Worm (Caenorhabditis elegans) whole organism, late embryonic: Measurements from ENCODE around the gene dhhc-14.

Source experiments
- F13H6.1 ChIP-seq: sonication (generic microtip); optimal IDR thresholded peaks from 2 replicates; lab custom pipeline; 2016; ENCODE audit warnings: missing genetic modification characterization, missing compliant biosample characterization
- K02D7.2 ChIP-seq: sonication (generic microtip); optimal IDR thresholded peaks from 2 replicates; lab custom pipeline; 2017; ENCODE audit warnings: mild to moderate bottlenecking, missing genetic modification characterization, missing compliant biosample characterization
- T23F11.4 ChIP-seq: fragments of 200-800 bp; sonication (Bioruptor generic); optimal IDR thresholded peaks from 2 replicates; lab custom pipeline; 2018; ENCODE audit warnings: mild to moderate bottlenecking, missing genetic modification characterization, missing compliant biosample characterization
- Y22D7AL.16 ChIP-seq: sonication (generic microtip); optimal IDR thresholded peaks from 2 replicates; lab custom pipeline; 2016; ENCODE audit warnings: missing genetic modification characterization, missing compliant biosample characterization
- ama-1 ChIP-seq: fragments of 150-350 bp; optimal IDR thresholded peaks from 2 replicates; lab custom pipeline; 2014
- ceh-14 ChIP-seq: sonication (generic microtip); optimal IDR thresholded peaks from 2 replicates; lab custom pipeline; 2016; ENCODE audit warnings: missing genotype, missing genetic modification characterization, missing compliant biosample characterization
- ceh-18 ChIP-seq: sonication (generic microtip); optimal IDR thresholded peaks from 2 replicates; lab custom pipeline; 2016; ENCODE audit warnings: missing genetic modification characterization, missing compliant biosample characterization
- ceh-19 ChIP-seq: fragments of 200-800 bp; sonication (Bioruptor generic); optimal IDR thresholded peaks from 2 replicates; lab custom pipeline; 2018; ENCODE audit warnings: mild to moderate bottlenecking, missing genetic modification characterization, missing compliant biosample characterization
- ceh-30 ChIP-seq: fragments of 150-350 bp; optimal IDR thresholded peaks from 2 replicates; lab custom pipeline; 2014; ENCODE audit warnings: missing biosample characterization, missing genetic modification characterization
- ceh-31 ChIP-seq: sonication (generic microtip); optimal IDR thresholded peaks from 2 replicates; lab custom pipeline; 2016; ENCODE audit warnings: missing genetic modification characterization, missing compliant biosample characterization
- ceh-34 ChIP-seq: sonication (generic microtip); optimal IDR thresholded peaks from 2 replicates; lab custom pipeline; 2016; ENCODE audit warnings: mild to moderate bottlenecking, missing genetic modification characterization, missing compliant biosample characterization
- ceh-45 ChIP-seq: fragments of 200-800 bp; sonication (Bioruptor generic); IDR thresholded peaks from 2 replicates; pipeline ENCODE4 v1.3.6; 2022; ENCODE audit warnings: missing genetic modification reagents, missing genetic modification characterization, missing compliant biosample characterization
- ceh-48 ChIP-seq: sonication (generic microtip); optimal IDR thresholded peaks from 2 replicates; lab custom pipeline; 2016; ENCODE audit warnings: missing genetic modification characterization, inconsistent platforms, missing compliant biosample characterization
- che-1 ChIP-seq: sonication (generic microtip); optimal IDR thresholded peaks from 2 replicates; lab custom pipeline; 2016; ENCODE audit warnings: mild to moderate bottlenecking, missing genetic modification characterization, missing compliant biosample characterization
- dmd-4 ChIP-seq: sonication (generic microtip); optimal IDR thresholded peaks from 2 replicates; lab custom pipeline; 2016; ENCODE audit warnings: borderline replicate concordance, missing genetic modification characterization, missing compliant biosample characterization
- elt-2 ChIP-seq: sonication (generic microtip); optimal IDR thresholded peaks from 2 replicates; lab custom pipeline; 2016; ENCODE audit warnings: missing genetic modification reagents, missing genetic modification characterization, missing compliant biosample characterization
- eyg-1 ChIP-seq: sonication (generic microtip); optimal IDR thresholded peaks from 2 replicates; lab custom pipeline; 2016; ENCODE audit warnings: missing genotype, missing genetic modification characterization, missing compliant biosample characterization
- fkh-10 ChIP-seq: fragments of 150-350 bp; optimal IDR thresholded peaks from 2 replicates; lab custom pipeline; 2014; ENCODE audit warnings: missing biosample characterization, missing genetic modification reagents, missing genetic modification characterization
- fkh-6 ChIP-seq: sonication (generic microtip); optimal IDR thresholded peaks from 2 replicates; lab custom pipeline; 2016; ENCODE audit warnings: missing genetic modification characterization, missing compliant biosample characterization
- gmeb-2 ChIP-seq: sonication (generic microtip); optimal IDR thresholded peaks from 2 replicates; lab custom pipeline; 2016; ENCODE audit warnings: missing genetic modification characterization, inconsistent platforms, missing compliant biosample characterization
- hlh-15 ChIP-seq: sonication (generic microtip); optimal IDR thresholded peaks from 2 replicates; lab custom pipeline; 2016; ENCODE audit warnings: missing genetic modification characterization, missing compliant biosample characterization
- hlh-30 ChIP-seq: sonication (generic microtip); optimal IDR thresholded peaks from 2 replicates; lab custom pipeline; 2017; ENCODE audit warnings: antibody characterized with exemption, missing genetic modification characterization, missing compliant biosample characterization; ENCODE audit not compliant: insufficient read depth
- hlh-8 ChIP-seq: sonication (generic microtip); optimal IDR thresholded peaks from 2 replicates; lab custom pipeline; 2016; ENCODE audit warnings: missing genotype, missing genetic modification characterization, missing compliant biosample characterization
- lim-6 ChIP-seq: sonication (generic microtip); optimal IDR thresholded peaks from 2 replicates; lab custom pipeline; 2016; ENCODE audit warnings: missing genetic modification characterization, missing compliant biosample characterization
- lin-11 ChIP-seq: fragments of 200-800 bp; sonication (Bioruptor generic); optimal IDR thresholded peaks from 2 replicates; lab custom pipeline; 2018; ENCODE audit warnings: mild to moderate bottlenecking, missing genetic modification characterization, missing compliant biosample characterization
- madf-2 ChIP-seq: sonication (generic microtip); optimal IDR thresholded peaks from 2 replicates; lab custom pipeline; 2017; ENCODE audit warnings: missing genetic modification characterization, missing compliant biosample characterization
- nfya-1 ChIP-seq: sonication (generic microtip); optimal IDR thresholded peaks from 2 replicates; lab custom pipeline; 2017; ENCODE audit warnings: missing genetic modification characterization, mild to moderate bottlenecking, missing compliant biosample characterization, antibody characterized with exemption, moderate library complexity
- nhr-232 ChIP-seq: sonication (generic microtip); optimal IDR thresholded peaks from 2 replicates; lab custom pipeline; 2016; ENCODE audit warnings: missing genetic modification characterization, missing compliant biosample characterization
- pag-3 ChIP-seq: sonication (generic microtip); optimal IDR thresholded peaks from 2 replicates; lab custom pipeline; 2016; ENCODE audit warnings: missing compliant biosample characterization, missing genetic modification characterization, borderline replicate concordance
- pat-9 ChIP-seq: fragments of 200-800 bp; sonication (Bioruptor generic); optimal IDR thresholded peaks from 2 replicates; lab custom pipeline; 2018; ENCODE audit warnings: mild to moderate bottlenecking, missing genetic modification characterization, moderate library complexity, missing compliant biosample characterization
- pha-2 ChIP-seq: sonication (generic microtip); optimal IDR thresholded peaks from 2 replicates; lab custom pipeline; 2017; ENCODE audit warnings: mild to moderate bottlenecking, missing genetic modification characterization, missing compliant biosample characterization
- pha-4 ChIP-seq: fragments of 150-350 bp; optimal IDR thresholded peaks from 2 replicates; lab custom pipeline; 2018; ENCODE audit warnings: missing biosample characterization, missing genetic modification reagents, missing genetic modification characterization
- pqm-1 ChIP-seq: sonication (generic microtip); optimal IDR thresholded peaks from 2 replicates; lab custom pipeline; 2016; ENCODE audit warnings: missing genetic modification characterization, missing compliant biosample characterization
- ref-2 ChIP-seq: sonication (generic microtip); optimal IDR thresholded peaks from 2 replicates; lab custom pipeline; 2016; ENCODE audit warnings: missing genetic modification characterization, missing compliant biosample characterization
- rnt-1 ChIP-seq: sonication (generic microtip); optimal IDR thresholded peaks from 2 replicates; lab custom pipeline; 2016; ENCODE audit warnings: missing genetic modification characterization, missing compliant biosample characterization
- sdc-2 ChIP-seq: sonication (generic microtip); optimal IDR thresholded peaks from 2 replicates; lab custom pipeline; 2016; ENCODE audit warnings: missing genotype, missing genetic modification characterization, missing compliant biosample characterization
- sox-2 ChIP-seq: fragments of 200-800 bp; sonication (Bioruptor generic); IDR thresholded peaks from 2 replicates; pipeline ENCODE4 v1.3.6; 2022; ENCODE audit warnings: missing genetic modification reagents, missing genetic modification characterization, missing compliant biosample characterization
- syd-9 ChIP-seq: sonication (generic microtip); optimal IDR thresholded peaks from 2 replicates; lab custom pipeline; 2016; ENCODE audit warnings: mild to moderate bottlenecking, missing genetic modification characterization, moderate library complexity, missing compliant biosample characterization
- tbx-2 ChIP-seq: sonication (generic microtip); optimal IDR thresholded peaks from 2 replicates; lab custom pipeline; 2016; ENCODE audit warnings: missing genetic modification characterization, missing compliant biosample characterization
- ttx-3 ChIP-seq: sonication (generic microtip); optimal IDR thresholded peaks from 2 replicates; lab custom pipeline; 2016; ENCODE audit warnings: missing genetic modification reagents, missing genetic modification characterization, missing compliant biosample characterization
- unc-42 ChIP-seq: sonication (generic microtip); optimal IDR thresholded peaks from 2 replicates; lab custom pipeline; 2016; ENCODE audit warnings: missing genotype, missing genetic modification characterization, missing compliant biosample characterization
- unc-55 ChIP-seq: sonication (generic microtip); optimal IDR thresholded peaks from 2 replicates; lab custom pipeline; 2017; ENCODE audit warnings: missing biosample characterization, missing genetic modification reagents, missing genetic modification characterization
- zip-5 ChIP-seq: sonication (generic microtip); optimal IDR thresholded peaks from 2 replicates; lab custom pipeline; 2016; ENCODE audit warnings: missing genetic modification characterization, missing compliant biosample characterization
- ztf-16 ChIP-seq: sonication (generic microtip); optimal IDR thresholded peaks from 2 replicates; lab custom pipeline; 2017; ENCODE audit warnings: missing genetic modification characterization, missing compliant biosample characterization

dhhc-14 gene

DNA sequence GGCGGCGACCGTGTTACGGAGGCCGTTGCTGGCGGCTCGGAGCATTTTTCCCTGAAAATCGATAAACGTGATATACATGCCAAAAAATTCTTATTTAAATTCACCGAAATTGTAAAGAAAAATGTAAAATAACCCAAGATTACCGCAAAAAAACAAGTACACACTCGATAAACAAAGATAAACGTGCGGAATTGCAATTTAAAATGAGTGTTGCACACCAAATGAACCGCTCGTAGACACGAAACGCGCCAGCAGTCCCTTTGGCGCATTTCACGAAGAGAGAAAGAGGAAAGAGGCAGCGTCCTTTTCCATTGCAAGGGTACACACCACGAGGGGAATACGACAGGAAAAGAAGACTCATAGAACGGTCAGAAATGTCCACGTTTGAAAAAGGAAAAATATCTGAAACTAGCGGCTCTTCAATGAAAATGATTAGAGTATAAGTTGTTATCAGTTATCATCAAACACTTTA is 6.1 kb upstream of the dhhc-14 start, which contains the start of gene sdha-1 (continued):
- TF ChIP-seq ceh-14 = peak; percentile 8
- TF ChIP-seq ztf-16 (tag; lab: Kevin White, UChicago) = no peak
- TF ChIP-seq lin-11 (tag; lab: Kevin White, UChicago) = no peak
- TF ChIP-seq, all 69 proteins: peak for 15

DNA sequence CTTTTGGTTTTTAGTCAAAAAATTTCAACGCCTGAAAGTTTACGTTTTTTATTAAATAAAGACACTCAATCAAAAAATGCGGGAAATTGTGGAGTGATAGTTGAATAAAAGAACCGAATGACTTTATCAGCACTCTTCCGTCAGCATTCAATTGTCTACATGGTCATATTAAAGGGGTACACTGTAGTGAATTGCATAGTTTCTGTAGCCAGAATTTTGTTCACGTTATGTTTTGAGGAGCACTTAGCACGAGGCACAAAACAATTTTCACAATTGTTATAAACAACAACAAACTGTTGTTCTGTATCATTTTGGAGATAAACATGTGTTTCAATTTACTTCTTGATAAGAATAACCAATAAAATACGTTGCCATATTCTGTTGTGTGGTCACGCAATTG is 3.1 kb upstream of the dhhc-14 start, which contains the start of gene D2021.4:
TSS of gene D2021.4 (minus strand) at position 48 of the 400 bp plus-strand sequence.
- TF ChIP-seq elt-2 (peak; percentile 31), gmeb-2 (tag; lab: Kevin White, UChicago) (no peak)
- TF ChIP-seq, all 69 proteins: peak for 1

DNA sequence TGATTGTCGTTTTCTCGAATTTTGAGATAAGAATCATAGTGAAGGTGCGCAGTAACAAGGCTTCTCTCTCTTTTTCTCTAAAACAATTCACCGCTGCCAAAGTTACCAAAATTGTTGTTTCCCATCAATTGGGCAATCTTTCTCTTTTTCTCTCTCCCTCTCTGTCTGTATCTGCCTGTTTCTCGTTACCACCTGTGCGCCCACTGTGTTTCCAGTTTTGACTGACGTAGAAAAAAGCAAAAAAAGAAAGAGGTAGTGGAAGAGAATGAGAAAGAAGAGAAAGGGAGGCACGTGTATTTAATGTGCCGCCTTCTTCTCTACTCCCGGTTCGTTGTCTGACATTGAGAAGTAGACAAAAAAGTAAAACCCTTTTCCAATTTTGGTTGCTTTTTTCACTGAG is 2.0 kb upstream of the dhhc-14 start:
- TF ChIP-seq ceh-18 = peak; percentile 43
- TF ChIP-seq ceh-48 = no peak
- no peak for TF ChIP-seq elt-2
- TF ChIP-seq ceh-31 = peak; percentile 14

DNA sequence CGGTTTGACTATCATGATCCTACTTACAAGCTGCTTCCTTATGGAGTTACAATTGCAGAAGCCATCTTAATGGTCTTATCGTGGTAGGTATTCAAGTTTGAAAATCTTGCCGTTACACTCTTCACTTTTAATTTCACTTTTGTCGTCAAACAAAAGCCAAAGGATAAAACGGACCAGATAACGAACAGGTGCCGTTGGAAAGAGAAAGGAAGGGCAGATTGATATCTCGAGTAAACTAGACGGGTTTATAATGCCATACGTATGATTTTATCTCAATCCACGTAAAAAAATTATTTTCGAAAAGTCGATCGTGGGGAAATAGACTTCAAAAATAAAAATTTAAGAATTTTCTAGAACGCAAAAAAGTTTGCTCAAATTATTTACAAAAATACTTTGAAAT is 2.0 kb downstream of the dhhc-14 start:
- TF ChIP-seq unc-55 (GFP tag; lab: Kevin White, UChicago) (no peak), Y22D7AL.16 (tag; lab: Kevin White, UChicago) (no peak), ref-2 (no peak), pqm-1 (tag; lab: Kevin White, UChicago) (no peak), K02D7.2 (no peak), eyg-1 (tag; lab: Kevin White, UChicago) (no peak), madf-2 (tag; lab: Kevin White, UChicago) (no peak), nhr-232 (no peak), ceh-48 (no peak), ttx-3 (no peak), pha-2 (no peak), rnt-1 (tag; lab: Kevin White, UChicago) (no peak), dmd-4 (tag; lab: Kevin White, UChicago) (no peak), ceh-45 (GFP tag; lab: Robert Waterston, UW) (no peak), ceh-34 (no peak), ceh-30 (tag; lab: Kevin White, UChicago) (no peak), fkh-10 (no peak), che-1 (tag; lab: Kevin White, UChicago) (no peak)

DNA sequence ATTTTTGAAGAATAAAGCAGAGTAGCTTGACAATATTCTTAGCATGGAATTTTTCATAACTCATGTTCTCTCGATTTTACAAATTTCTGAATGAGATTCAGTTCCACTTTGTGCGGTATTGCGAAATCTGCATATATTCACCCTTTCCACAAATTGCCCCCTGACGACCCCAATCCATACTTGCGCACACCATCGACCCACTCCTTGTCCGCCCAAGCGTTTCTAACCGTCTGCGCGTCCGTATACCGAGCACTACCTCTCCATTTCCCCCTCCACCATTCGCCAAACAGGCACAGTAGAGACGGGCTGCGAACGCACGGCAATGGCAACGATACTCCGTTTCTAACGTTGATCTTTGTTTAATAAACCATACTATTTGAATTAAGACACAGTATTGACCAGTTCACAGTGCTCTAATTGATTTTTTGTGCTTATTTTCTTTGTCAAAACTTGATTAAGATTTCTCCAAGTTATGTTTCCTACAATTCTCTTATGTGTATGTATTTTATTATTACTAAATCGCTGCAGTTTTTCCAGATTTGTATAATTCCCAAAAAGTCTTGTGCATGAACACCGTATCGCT is 4.6 kb downstream of the dhhc-14 start, which contains the start of gene utx-1:
TSS of gene utx-1 (plus strand) at position 533 of the 583 bp plus-strand sequence.
- TF ChIP-seq hlh-15 = no peak
- no peak for TF ChIP-seq ama-1 (lab: Kevin White, UChicago)
- peak; percentile 13 for TF ChIP-seq elt-2
- TF ChIP-seq pha-4 (tag; lab: Kevin White, UChicago) = no peak
- peak; percentile 19 for TF ChIP-seq ztf-16 (tag; lab: Kevin White, UChicago)
- TF ChIP-seq sox-2 (GFP tag; lab: Robert Waterston, UW) = no peak
- TF ChIP-seq zip-5 (tag; lab: Kevin White, UChicago) = no peak
- TF ChIP-seq ceh-19 (GFP tag; lab: Kevin White, UChicago) = no peak
- no peak for TF ChIP-seq K02D7.2
- peak; percentile 68 for TF ChIP-seq sdc-2 (tag; lab: Kevin White, UChicago)
- TF ChIP-seq pat-9 (tag; lab: Kevin White, UChicago) = no peak
- TF ChIP-seq hlh-8 = no peak
- peak; percentile 43 for TF ChIP-seq tbx-2 (tag; lab: Kevin White, UChicago)
- peak; percentile 50 for TF ChIP-seq ref-2
- TF ChIP-seq fkh-6 (tag; lab: Kevin White, UChicago) = peak; percentile 17
- TF ChIP-seq T23F11.4 (GFP tag; lab: Kevin White, UChicago) = no peak
- TF ChIP-seq dmd-4 (tag; lab: Kevin White, UChicago) = no peak
- no peak for TF ChIP-seq rnt-1 (tag; lab: Kevin White, UChicago)
- no peak for TF ChIP-seq ceh-45 (GFP tag; lab: Robert Waterston, UW)
- TF ChIP-seq lim-6 (tag; lab: Kevin White, UChicago) = no peak
- TF ChIP-seq che-1 (tag; lab: Kevin White, UChicago) = no peak
- TF ChIP-seq ceh-30 (tag; lab: Kevin White, UChicago) = no peak
- no peak for TF ChIP-seq gmeb-2 (tag; lab: Kevin White, UChicago)
- no peak for TF ChIP-seq pag-3 (tag; lab: Kevin White, UChicago)
- TF ChIP-seq Y22D7AL.16 (tag; lab: Kevin White, UChicago) = no peak
- peak; percentile 44 for TF ChIP-seq ceh-34
- TF ChIP-seq F13H6.1 = no peak
- TF ChIP-seq unc-42 (tag; lab: Kevin White, UChicago) = peak; percentile 42
- peak; percentile 62 for TF ChIP-seq nfya-1 (tag; lab: Kevin White, UChicago)
- peak; percentile 80 for TF ChIP-seq ceh-31
- TF ChIP-seq hlh-30 (tag; lab: Kevin White, UChicago) = peak; percentile 35
- TF ChIP-seq syd-9 (tag; lab: Kevin White, UChicago) = no peak
